Fruit fly (Drosophila melanogaster): ENCODE measurements around the gene CG3740.

DNA sequence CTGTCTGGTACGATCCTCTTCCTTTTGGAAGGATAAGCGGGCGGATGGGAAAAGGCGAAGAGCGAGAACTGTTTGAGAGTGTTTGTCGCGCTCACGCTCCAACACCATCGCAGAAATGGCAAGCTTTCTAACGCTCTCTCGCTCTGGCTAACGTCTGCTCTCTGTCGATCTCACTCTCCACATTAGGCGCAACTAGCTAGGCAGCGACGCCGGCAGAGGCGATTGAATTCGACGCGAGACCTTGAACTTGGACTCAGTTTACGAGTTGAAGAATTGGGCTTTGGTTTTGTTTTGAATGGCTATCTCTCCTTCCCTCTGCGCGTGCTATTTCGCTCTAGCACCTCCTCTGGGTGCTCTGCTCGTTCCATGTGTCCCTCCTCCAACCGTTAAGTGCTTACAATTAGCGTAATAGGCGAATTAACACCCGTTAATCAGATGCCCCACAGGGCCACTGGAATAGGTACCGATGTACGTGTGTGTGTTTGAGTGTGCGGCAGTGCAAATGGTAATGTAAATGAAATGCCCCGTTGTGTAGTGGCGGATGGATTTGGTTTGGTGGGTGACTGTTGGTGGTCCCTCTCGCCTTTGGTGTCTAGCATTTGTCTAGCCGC is 49.3 kb downstream of the CG3740 start:
- TF ChIP-seq Dll (optimal IDR thresholded peaks at IDR 0.05) (no peak), EcR (GFP tag; optimal IDR thresholded peaks at IDR 0.05) (no peak), psq (optimal IDR thresholded peaks at IDR 0.05) (no peak)
